Fruit fly (Drosophila melanogaster): ENCODE data around the gene CG32241.

DNA sequence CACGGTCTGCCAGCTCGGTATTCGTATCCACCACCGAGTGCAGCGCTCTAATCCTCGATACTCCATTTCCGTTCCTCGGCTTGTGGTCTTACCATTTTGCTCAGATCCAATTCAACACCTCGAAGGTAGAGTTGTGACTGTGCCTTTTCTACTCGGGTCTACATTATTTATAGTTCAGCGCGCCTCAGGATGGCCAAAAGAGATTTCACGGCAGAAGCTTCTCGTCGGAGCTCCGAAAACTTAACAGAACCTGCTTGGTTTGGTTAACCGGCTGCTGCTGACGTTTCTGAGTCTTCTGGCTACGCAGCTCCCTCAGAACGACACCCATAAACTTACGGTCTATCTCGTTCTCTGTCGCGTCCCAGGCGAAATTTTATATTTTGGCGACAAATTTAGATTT lies at the start of gene CG32241:
- TF ChIP-seq insv (optimal IDR thresholded peaks at IDR 0.05) (no peak), Sin3A (optimal IDR thresholded peaks at IDR 0.05) (no peak)
